Worm (Caenorhabditis elegans) whole organism, L3 larva: ENCODE results near the gene F29B9.12.

Experiments
- R02D3.7 ChIP-seq: fragments of 150-350 bp; optimal IDR thresholded peaks from 2 replicates; lab custom pipeline; 2014; ENCODE audit warnings: missing biosample characterization, missing genetic modification characterization
- ZK546.5 ChIP-seq: sonication (generic microtip); optimal IDR thresholded peaks from 2 replicates; lab custom pipeline; 2017; ENCODE audit warnings: missing biosample characterization, missing genetic modification characterization
- aly-2 ChIP-seq: fragments of 150-350 bp; optimal IDR thresholded peaks from 2 replicates; lab custom pipeline; 2014; ENCODE audit warnings: missing biosample characterization, missing genetic modification characterization
- ama-1 ChIP-seq: fragments of 150-350 bp; optimal IDR thresholded peaks from 2 replicates; lab custom pipeline; 2018
- ceh-16 ChIP-seq: sonication (generic microtip); optimal IDR thresholded peaks from 2 replicates; lab custom pipeline; 2017; ENCODE audit warnings: missing biosample characterization, missing genetic modification characterization
- ceh-28 ChIP-seq: fragments of 150-350 bp; optimal IDR thresholded peaks from 2 replicates; lab custom pipeline; 2014; ENCODE audit warnings: missing biosample characterization, missing genetic modification reagents, missing genetic modification characterization
- ceh-82 ChIP-seq: fragments of 150-350 bp; optimal IDR thresholded peaks from 2 replicates; lab custom pipeline; 2014; ENCODE audit warnings: missing biosample characterization, missing genetic modification characterization
- ceh-9 ChIP-seq: sonication (generic microtip); optimal IDR thresholded peaks from 2 replicates; lab custom pipeline; 2018; ENCODE audit warnings: missing biosample characterization, missing genetic modification characterization
- daf-12 ChIP-seq: fragments of 150-350 bp; optimal IDR thresholded peaks from 2 replicates; lab custom pipeline; 2014; ENCODE audit warnings: missing biosample characterization, missing genetic modification reagents, missing genetic modification characterization
- egl-27 ChIP-seq: sonication (generic microtip); optimal IDR thresholded peaks from 4 replicates; lab custom pipeline; 2017; ENCODE audit warnings: missing biosample characterization, missing genetic modification reagents, missing genetic modification characterization
- egl-5 ChIP-seq: fragments of 150-350 bp; optimal IDR thresholded peaks from 2 replicates; lab custom pipeline; 2017; ENCODE audit warnings: missing biosample characterization, missing genetic modification reagents, missing genetic modification characterization, inconsistent platforms
- elt-1 ChIP-seq: fragments of 150-350 bp; optimal IDR thresholded peaks from 2 replicates; lab custom pipeline; 2014; ENCODE audit warnings: missing biosample characterization, missing genetic modification characterization
- elt-2 ChIP-seq: sonication (generic microtip); optimal IDR thresholded peaks from 2 replicates; lab custom pipeline; 2016; ENCODE audit warnings: missing genetic modification reagents, mild to moderate bottlenecking, missing genetic modification characterization, missing compliant biosample characterization
- elt-3 ChIP-seq, 3 experiments: fragments of 150-350 bp in 1 of 3; sonication (generic microtip) in 2 of 3; optimal IDR thresholded peaks; 2 replicates in 2 of 3; 4 replicates in 1 of 3; lab custom pipeline; 2014 to 2017; ENCODE audit warnings: missing biosample characterization in 3 of 3, missing genetic modification characterization in 3 of 3
- eor-1 ChIP-seq, 2 experiments: fragments of 150-350 bp; optimal IDR thresholded peaks; 2 replicates each; lab custom pipeline; 2014 to 2018; ENCODE audit warnings: missing biosample characterization in 2 of 2, missing genetic modification characterization in 2 of 2
- fkh-10 ChIP-seq: sonication (generic microtip); optimal IDR thresholded peaks from 2 replicates; lab custom pipeline; 2017; ENCODE audit warnings: missing biosample characterization, missing genetic modification reagents, missing genetic modification characterization
- fkh-2 ChIP-seq: fragments of 150-350 bp; optimal IDR thresholded peaks from 2 replicates; lab custom pipeline; 2014; ENCODE audit warnings: missing biosample characterization, missing genetic modification reagents, missing genetic modification characterization
- fos-1 ChIP-seq: fragments of 150-350 bp; optimal IDR thresholded peaks from 2 replicates; lab custom pipeline; 2014; ENCODE audit warnings: missing biosample characterization, missing genetic modification characterization
- hmg-11 ChIP-seq: sonication (generic microtip); optimal IDR thresholded peaks from 2 replicates; lab custom pipeline; 2016; ENCODE audit warnings: missing genetic modification characterization, missing compliant biosample characterization
- jun-1 ChIP-seq: fragments of 150-350 bp; optimal IDR thresholded peaks from 2 replicates; lab custom pipeline; 2014; ENCODE audit warnings: missing biosample characterization, missing genetic modification reagents, missing genetic modification characterization
- lin-15B ChIP-seq: fragments of 150-350 bp; optimal IDR thresholded peaks from 2 replicates; lab custom pipeline; 2014; ENCODE audit warnings: missing biosample characterization, missing genetic modification characterization
- lin-39 ChIP-seq: fragments of 150-350 bp; optimal IDR thresholded peaks from 2 replicates; lab custom pipeline; 2018; ENCODE audit warnings: missing biosample characterization, missing genetic modification reagents, missing genetic modification characterization
- lsy-12 ChIP-seq: sonication (generic microtip); optimal IDR thresholded peaks from 2 replicates; lab custom pipeline; 2016; ENCODE audit warnings: mild to moderate bottlenecking, missing genetic modification characterization, missing compliant biosample characterization
- mdl-1 ChIP-seq: fragments of 150-350 bp; optimal IDR thresholded peaks from 2 replicates; lab custom pipeline; 2014; ENCODE audit warnings: missing biosample characterization, missing genetic modification characterization
- mml-1 ChIP-seq: fragments of 150-350 bp; sonication (generic microtip); optimal IDR thresholded peaks from 3 replicates; lab custom pipeline; 2014; ENCODE audit warnings: missing biosample characterization, missing genetic modification characterization
- nfya-1 ChIP-seq: sonication (generic microtip); optimal IDR thresholded peaks from 2 replicates; lab custom pipeline; 2017; ENCODE audit warnings: missing genetic modification characterization, mild to moderate bottlenecking, missing compliant biosample characterization, antibody characterized with exemption, moderate library complexity; ENCODE audit not compliant: insufficient read depth
- nhr-11 ChIP-seq: fragments of 150-350 bp; optimal IDR thresholded peaks from 2 replicates; lab custom pipeline; 2014; ENCODE audit warnings: missing biosample characterization, missing genetic modification characterization
- nhr-12 ChIP-seq: fragments of 150-350 bp; optimal IDR thresholded peaks from 2 replicates; lab custom pipeline; 2014; ENCODE audit warnings: missing biosample characterization, missing genetic modification characterization
- nhr-23 ChIP-seq: fragments of 150-350 bp; optimal IDR thresholded peaks from 2 replicates; lab custom pipeline; 2014; ENCODE audit warnings: missing biosample characterization, missing genetic modification reagents, missing genetic modification characterization
- nhr-237 ChIP-seq: fragments of 150-350 bp; optimal IDR thresholded peaks from 2 replicates; lab custom pipeline; 2014; ENCODE audit warnings: missing biosample characterization, missing genetic modification characterization
- nhr-25 ChIP-seq: sonication (generic microtip); optimal IDR thresholded peaks from 2 replicates; lab custom pipeline; 2017; ENCODE audit warnings: missing biosample characterization, missing genetic modification characterization
- nhr-28 ChIP-seq: fragments of 150-350 bp; optimal IDR thresholded peaks from 2 replicates; lab custom pipeline; 2014; ENCODE audit warnings: missing biosample characterization, missing genetic modification characterization
- nhr-43 ChIP-seq: sonication (generic microtip); optimal IDR thresholded peaks from 2 replicates; lab custom pipeline; 2016; ENCODE audit warnings: mild to moderate bottlenecking, missing genetic modification characterization, missing compliant biosample characterization; ENCODE audit not compliant: poor library complexity, severe bottlenecking
- nhr-67 ChIP-seq: fragments of 150-350 bp; optimal IDR thresholded peaks from 2 replicates; lab custom pipeline; 2014; ENCODE audit warnings: missing biosample characterization, missing genetic modification characterization
- nhr-76 ChIP-seq: fragments of 150-350 bp; sonication (generic microtip); optimal IDR thresholded peaks from 5 replicates; lab custom pipeline; 2014; ENCODE audit warnings: missing biosample characterization, missing genetic modification characterization
- nhr-77 ChIP-seq: fragments of 150-350 bp; optimal IDR thresholded peaks from 2 replicates; lab custom pipeline; 2014; ENCODE audit warnings: missing biosample characterization, missing genetic modification characterization
- pha-4 ChIP-seq: fragments of 150-350 bp; optimal IDR thresholded peaks from 2 replicates; lab custom pipeline; 2014; ENCODE audit warnings: missing biosample characterization, missing genetic modification reagents, missing genetic modification characterization
- pqm-1 ChIP-seq: fragments of 150-350 bp; optimal IDR thresholded peaks from 2 replicates; lab custom pipeline; 2017; ENCODE audit warnings: missing biosample characterization, missing genetic modification characterization, inconsistent platforms
- sea-2 ChIP-seq: fragments of 150-350 bp; sonication (generic microtip); optimal IDR thresholded peaks from 4 replicates; lab custom pipeline; 2014; ENCODE audit warnings: missing biosample characterization, missing genetic modification reagents, missing genetic modification characterization
- skn-1 ChIP-seq: fragments of 150-350 bp; optimal IDR thresholded peaks from 2 replicates; lab custom pipeline; 2014; ENCODE audit warnings: missing biosample characterization, missing genetic modification characterization
- snpc-4 ChIP-seq: fragments of 150-350 bp; optimal IDR thresholded peaks from 2 replicates; lab custom pipeline; 2014; ENCODE audit warnings: missing biosample characterization, missing genetic modification characterization
- tbx-2 ChIP-seq: sonication (generic microtip); optimal IDR thresholded peaks from 2 replicates; lab custom pipeline; 2016; ENCODE audit warnings: mild to moderate bottlenecking, missing genetic modification characterization, missing compliant biosample characterization
- unc-39 ChIP-seq: sonication (generic microtip); optimal IDR thresholded peaks from 4 replicates; lab custom pipeline; 2017; ENCODE audit warnings: missing biosample characterization, missing genetic modification characterization
- unc-62 ChIP-seq: fragments of 150-350 bp; sonication (generic microtip); optimal IDR thresholded peaks from 4 replicates; lab custom pipeline; 2014; ENCODE audit warnings: missing biosample characterization, missing genetic modification reagents, missing genetic modification characterization
- zag-1 ChIP-seq: fragments of 150-350 bp; optimal IDR thresholded peaks from 2 replicates; lab custom pipeline; 2014; ENCODE audit warnings: missing biosample characterization, missing genetic modification characterization
- ztf-11 ChIP-seq: fragments of 150-350 bp; optimal IDR thresholded peaks from 2 replicates; lab custom pipeline; 2014; ENCODE audit warnings: missing biosample characterization, missing genetic modification characterization
- ztf-4 ChIP-seq: fragments of 150-350 bp; optimal IDR thresholded peaks from 2 replicates; lab custom pipeline; 2014; ENCODE audit warnings: missing biosample characterization, missing genetic modification characterization

The F29B9.12 gene

DNA sequence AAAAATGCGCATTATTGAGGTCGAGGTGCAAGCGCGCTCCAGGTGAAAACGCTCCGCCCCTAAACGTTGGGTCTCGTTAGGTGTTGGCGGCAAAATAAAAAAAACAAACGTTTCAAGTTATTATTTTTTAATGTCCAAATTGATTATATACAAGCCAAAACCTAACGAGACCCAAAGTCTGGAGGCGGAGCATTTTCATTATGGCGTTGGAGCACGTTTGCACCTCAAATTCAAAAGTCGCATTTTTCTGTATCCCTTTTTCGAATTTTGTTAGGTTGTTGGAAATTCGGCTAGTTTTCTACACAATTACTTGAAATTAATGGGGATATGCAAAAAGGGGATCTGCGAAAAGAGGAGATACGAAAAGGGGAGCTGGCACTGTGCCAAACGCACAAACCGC is 11.5 kb upstream of the F29B9.12 start, which contains the start of gene col-111:
Gene col-111, minus strand, starts transcription at position 101 of the 400 bp plus-strand sequence.
- TF ChIP-seq ZK546.5 (no peak), nhr-43 (no peak), nhr-76 (tag; lab: Kevin White, UChicago) (no peak), hmg-11 (tag; lab: Kevin White, UChicago) (no peak), snpc-4 (tag; lab: Kevin White, UChicago) (no peak), ceh-28 (tag; lab: Kevin White, UChicago) (no peak), elt-3 (tag; optimal IDR thresholded peaks at IDR 0.05; lab: Kevin White, UChicago) (no peak), fkh-10 (GFP tag; lab: Kevin White, UChicago) (no peak)

DNA sequence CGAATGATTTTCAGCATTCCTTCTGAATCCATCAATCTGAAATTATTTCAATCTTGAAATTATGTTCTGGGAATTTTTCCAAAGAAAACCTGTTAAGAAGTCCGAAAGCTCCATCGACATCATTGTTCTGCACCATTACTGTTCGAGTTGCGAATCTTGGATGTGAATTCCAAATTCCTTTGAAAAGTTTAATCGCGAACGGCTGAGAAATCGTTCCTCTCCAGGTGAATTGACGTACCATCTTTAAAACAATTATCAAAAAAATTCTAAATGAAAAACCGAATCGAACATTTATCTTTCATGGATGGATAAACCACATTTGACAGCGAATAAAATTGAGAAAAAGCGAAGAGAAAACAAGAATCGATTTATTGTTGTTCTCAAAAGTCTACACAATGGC is 10.1 kb upstream of the F29B9.12 start, which contains the start of gene mrps-21:
Gene mrps-21, minus strand, starts transcription at position 241 of the 400 bp plus-strand sequence.
- TF ChIP-seq skn-1 (tag; lab: Kevin White, UChicago) (no peak), ama-1 (peak; percentile 44)

DNA sequence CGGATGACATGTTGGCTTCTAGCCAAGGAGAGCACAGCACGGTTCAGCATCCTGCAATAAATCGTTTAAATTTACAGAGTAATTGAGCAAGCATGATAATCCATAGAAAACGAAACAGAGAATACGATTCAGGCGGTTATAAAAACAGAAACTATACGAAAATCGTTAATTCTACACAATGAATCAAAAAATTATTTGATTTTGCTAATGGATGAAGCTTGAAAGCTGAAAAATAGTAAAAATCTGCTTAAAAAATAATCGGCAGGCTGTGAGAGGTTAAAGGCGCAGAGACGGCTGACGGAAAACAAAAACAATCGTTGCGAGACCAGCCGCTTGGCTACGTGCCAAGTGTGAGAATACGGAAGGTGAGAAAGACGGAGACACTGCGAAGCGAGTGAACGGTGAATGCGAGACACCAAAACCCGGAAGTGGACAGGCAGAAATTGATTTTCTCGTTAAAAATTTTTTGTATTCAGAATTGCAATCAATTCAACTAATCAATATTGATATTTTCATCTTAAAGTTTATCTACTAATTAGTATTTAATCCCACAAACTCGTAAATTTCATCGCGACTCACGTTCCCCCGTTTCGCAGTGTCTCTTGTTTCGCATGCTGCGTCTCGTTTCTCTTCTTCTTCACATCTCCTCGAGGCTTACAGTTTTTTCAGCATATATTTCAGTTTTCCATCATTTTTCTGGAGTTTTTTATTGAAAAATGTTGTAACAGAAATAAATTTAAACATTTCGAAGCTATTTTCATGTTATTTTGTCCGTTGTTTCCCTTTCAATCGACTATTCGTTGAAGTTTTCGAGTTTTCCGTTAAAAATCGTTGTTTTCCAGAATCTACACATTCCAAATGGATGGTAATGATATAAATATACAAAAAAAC is 8.9 kb upstream of the F29B9.12 start, which contains the start of the genes F29B9.11 and jmjd-1.2:
Gene F29B9.11, minus strand, starts transcription at position 51 of the 891 bp plus-strand sequence.
Gene jmjd-1.2, plus strand, starts transcription at position 841 of the 891 bp plus-strand sequence.
- TF ChIP-seq nhr-11 (tag; lab: Kevin White, UChicago), result peak; percentile 61
- peak; percentile 95 for TF ChIP-seq R02D3.7
- peak; percentile 87 for TF ChIP-seq lsy-12
- peak; percentile 58 for TF ChIP-seq snpc-4 (tag; lab: Kevin White, UChicago)
- no peak for TF ChIP-seq zag-1
- no peak for TF ChIP-seq fkh-10 (GFP tag; lab: Kevin White, UChicago)
- TF ChIP-seq ZK546.5, result peak; percentile 52
- no peak for TF ChIP-seq aly-2
- TF ChIP-seq ceh-28 (tag; lab: Kevin White, UChicago), result peak; percentile 84
- TF ChIP-seq pha-4 (tag; lab: Kevin White, UChicago), result peak; percentile 72
- TF ChIP-seq egl-5, result peak; percentile 47
- peak; percentile 42 for TF ChIP-seq ceh-82 (tag; lab: Kevin White, UChicago)
- TF ChIP-seq ztf-4 (tag; lab: Kevin White, UChicago), result no peak
- TF ChIP-seq elt-3 (tag; optimal IDR thresholded peaks at IDR 0.05; lab: Kevin White, UChicago), result peak in 1 of 3 experiments; percentile 32
- TF ChIP-seq nhr-43, result peak; percentile 83
- TF ChIP-seq ceh-16, result no peak
- peak; percentile 19 for TF ChIP-seq elt-1 (tag; lab: Kevin White, UChicago)
- TF ChIP-seq pqm-1, result peak; percentile 43
- peak; percentile 88 for TF ChIP-seq nfya-1 (tag; lab: Kevin White, UChicago)
- TF ChIP-seq ama-1, result peak; percentile 30
- TF ChIP-seq nhr-237 (tag; lab: Kevin White, UChicago), result no peak
- no peak for TF ChIP-seq fos-1 (tag; lab: Kevin White, UChicago)
- TF ChIP-seq nhr-76 (tag; lab: Kevin White, UChicago), result no peak
- no peak for TF ChIP-seq ceh-9 (tag; lab: Kevin White, UChicago)
- TF ChIP-seq skn-1 (tag; lab: Kevin White, UChicago), result peak; percentile 56
- no peak for TF ChIP-seq ztf-11 (tag; lab: Kevin White, UChicago)
- peak; percentile 38 for TF ChIP-seq egl-27 (tag; lab: Kevin White, UChicago)
- TF ChIP-seq sea-2 (GFP tag; lab: Kevin White, UChicago), result no peak
- no peak for TF ChIP-seq nhr-28
- no peak for TF ChIP-seq daf-12 (tag; lab: Kevin White, UChicago)
- TF ChIP-seq unc-62, result peak; percentile 13
- peak; percentile 92 for TF ChIP-seq nhr-23
- TF ChIP-seq mdl-1, result no peak
- peak; percentile 83 for TF ChIP-seq jun-1 (tag; lab: Kevin White, UChicago)
- peak; percentile 52 for TF ChIP-seq lin-39 (tag; lab: Kevin White, UChicago)
- TF ChIP-seq unc-39 (tag; lab: Kevin White, UChicago), result no peak
- peak; percentile 77 for TF ChIP-seq elt-2 (tag; lab: Kevin White, UChicago)
- no peak for TF ChIP-seq eor-1 (tag; optimal IDR thresholded peaks at IDR 0.05; lab: Kevin White, UChicago)
- TF ChIP-seq fkh-2, result no peak
- TF ChIP-seq nhr-67 (tag; lab: Kevin White, UChicago), result no peak
- peak; percentile 78 for TF ChIP-seq tbx-2 (tag; lab: Kevin White, UChicago)
- TF ChIP-seq mml-1 (tag; lab: Kevin White, UChicago), result no peak
- TF ChIP-seq lin-15B (tag; lab: Kevin White, UChicago), result peak; percentile 94
- TF ChIP-seq nhr-12 (tag; lab: Kevin White, UChicago), result no peak
- TF ChIP-seq nhr-25, result peak; percentile 86
- TF ChIP-seq nhr-77 (tag; lab: Kevin White, UChicago), result peak; percentile 78
- peak; percentile 76 for TF ChIP-seq hmg-11 (tag; lab: Kevin White, UChicago)
